Fruit fly (Drosophila melanogaster) S2 (cell line): ENCODE data around the gene CG34258.

ENCODE experiments used
- CG8478 ChIP-seq: fragments of >200 bp; optimal IDR thresholded peaks from 2 replicates; lab custom pipeline; 2018
- CTCF ChIP-seq, 2 experiments: fragments of >200 bp; optimal IDR thresholded peaks; 2 replicates each; lab custom pipeline; 2018

- TF ChIP-seq CG8478 (lab: Kevin White, UChicago) (no peak), CTCF (optimal IDR thresholded peaks at IDR 0.05; lab: Kevin White, UChicago) (no peak)
Measured at dm6 chr3L:19961805-19962204, 10.0 kb upstream of the CG34258 start.
